Worm (Caenorhabditis elegans) whole organism, L2 larva: Measurements from ENCODE around the gene R160.10.

ENCODE experiments used
- F13H6.1 ChIP-seq: sonication (generic microtip); optimal IDR thresholded peaks from 2 replicates; lab custom pipeline; 2016; ENCODE audit warnings: missing genetic modification characterization, missing compliant biosample characterization
- Y55F3AM.14 ChIP-seq: fragments of 200-800 bp; sonication (Bioruptor generic); optimal IDR thresholded peaks from 2 replicates; lab custom pipeline; 2018; ENCODE audit warnings: mild to moderate bottlenecking, missing genetic modification characterization, missing compliant biosample characterization
- ZK546.5 ChIP-seq: sonication (generic microtip); optimal IDR thresholded peaks from 2 replicates; lab custom pipeline; 2017; ENCODE audit warnings: missing biosample characterization, missing genetic modification characterization
- alr-1 ChIP-seq: fragments of 150-350 bp; optimal IDR thresholded peaks from 2 replicates; lab custom pipeline; 2014; ENCODE audit warnings: missing biosample characterization, missing genetic modification characterization
- ama-1 ChIP-seq: fragments of 150-350 bp; optimal IDR thresholded peaks from 2 replicates; lab custom pipeline; 2018; ENCODE audit warnings: inconsistent platforms
- ceh-16 ChIP-seq: fragments of 150-350 bp; optimal IDR thresholded peaks from 2 replicates; lab custom pipeline; 2014; ENCODE audit warnings: missing biosample characterization, missing genetic modification characterization
- ceh-82 ChIP-seq: fragments of 150-350 bp; optimal IDR thresholded peaks from 2 replicates; lab custom pipeline; 2014; ENCODE audit warnings: missing biosample characterization, missing genetic modification characterization
- crh-2 ChIP-seq: sonication (generic microtip); optimal IDR thresholded peaks from 2 replicates; lab custom pipeline; 2017; ENCODE audit warnings: missing biosample characterization, missing genetic modification characterization
- dmd-4 ChIP-seq: sonication (generic microtip); optimal IDR thresholded peaks from 2 replicates; lab custom pipeline; 2017; ENCODE audit warnings: missing biosample characterization, missing genetic modification characterization
- egl-27 ChIP-seq: sonication (generic microtip); optimal IDR thresholded peaks from 3 replicates; lab custom pipeline; 2017; ENCODE audit warnings: missing biosample characterization, missing genetic modification reagents, missing genetic modification characterization
- elt-1 ChIP-seq: fragments of 150-350 bp; optimal IDR thresholded peaks from 2 replicates; lab custom pipeline; 2014; ENCODE audit warnings: missing biosample characterization, missing genetic modification characterization
- elt-3 ChIP-seq: sonication (generic microtip); optimal IDR thresholded peaks from 2 replicates; lab custom pipeline; 2017; ENCODE audit warnings: missing biosample characterization, missing genetic modification characterization
- fos-1 ChIP-seq: fragments of 150-350 bp; optimal IDR thresholded peaks from 2 replicates; lab custom pipeline; 2014; ENCODE audit warnings: missing biosample characterization, missing genetic modification characterization
- gmeb-1 ChIP-seq: fragments of 150-350 bp; optimal IDR thresholded peaks from 2 replicates; lab custom pipeline; 2014; ENCODE audit warnings: missing biosample characterization, missing genetic modification characterization
- lin-11 ChIP-seq: fragments of 150-350 bp; sonication (generic microtip); optimal IDR thresholded peaks from 2 replicates; lab custom pipeline; 2014; ENCODE audit warnings: missing biosample characterization, missing genetic modification characterization, inconsistent platforms, mixed read lengths
- lin-13 ChIP-seq: fragments of 150-350 bp; optimal IDR thresholded peaks from 2 replicates; lab custom pipeline; 2014; ENCODE audit warnings: missing biosample characterization, missing genetic modification reagents, missing genetic modification characterization
- lin-39 ChIP-seq: fragments of 150-350 bp; optimal IDR thresholded peaks from 2 replicates; lab custom pipeline; 2014; ENCODE audit warnings: missing biosample characterization, missing genetic modification reagents, missing genetic modification characterization
- mbf-1 ChIP-seq: sonication (generic microtip); optimal IDR thresholded peaks from 2 replicates; lab custom pipeline; 2017; ENCODE audit warnings: missing biosample characterization, missing genetic modification characterization
- nhr-10 ChIP-seq: sonication (generic microtip); optimal IDR thresholded peaks from 2 replicates; lab custom pipeline; 2017; ENCODE audit warnings: missing biosample characterization, missing genetic modification characterization
- nhr-11 ChIP-seq: fragments of 150-350 bp; optimal IDR thresholded peaks from 2 replicates; lab custom pipeline; 2014; ENCODE audit warnings: missing biosample characterization, missing genetic modification characterization
- nhr-21 ChIP-seq: fragments of 150-350 bp; optimal IDR thresholded peaks from 2 replicates; lab custom pipeline; 2014; ENCODE audit warnings: missing biosample characterization, missing genetic modification characterization
- nhr-23 ChIP-seq: fragments of 150-350 bp; optimal IDR thresholded peaks from 2 replicates; lab custom pipeline; 2014; ENCODE audit warnings: missing biosample characterization, missing genetic modification reagents, missing genetic modification characterization
- nhr-25 ChIP-seq: fragments of 150-350 bp; sonication (generic microtip); optimal IDR thresholded peaks from 3 replicates; lab custom pipeline; 2014; ENCODE audit warnings: missing biosample characterization, missing genetic modification characterization
- nhr-6 ChIP-seq: fragments of 150-350 bp; optimal IDR thresholded peaks from 2 replicates; lab custom pipeline; 2014; ENCODE audit warnings: missing biosample characterization, missing genetic modification characterization
- nhr-77 ChIP-seq: fragments of 150-350 bp; optimal IDR thresholded peaks from 2 replicates; lab custom pipeline; 2014; ENCODE audit warnings: missing biosample characterization, missing genetic modification characterization
- peb-1 ChIP-seq: fragments of 150-350 bp; optimal IDR thresholded peaks from 2 replicates; lab custom pipeline; 2014; ENCODE audit warnings: missing biosample characterization, missing genetic modification characterization
- skn-1 ChIP-seq: sonication (generic microtip); optimal IDR thresholded peaks from 2 replicates; lab custom pipeline; 2017; ENCODE audit warnings: missing biosample characterization, missing genetic modification characterization
- sma-3 ChIP-seq: sonication (generic microtip); optimal IDR thresholded peaks from 2 replicates; lab custom pipeline; 2016; ENCODE audit warnings: missing genetic modification reagents, missing genetic modification characterization, missing compliant biosample characterization
- sma-9 ChIP-seq, 2 experiments: fragments of 150-350 bp in 1 of 2; sonication (generic microtip) in 1 of 2; optimal IDR thresholded peaks; 2 replicates each; lab custom pipeline; 2014 to 2016; ENCODE audit warnings: missing genetic modification characterization in 2 of 2, mild to moderate bottlenecking in 1 of 2, missing biosample characterization in 1 of 2, missing compliant biosample characterization in 1 of 2, missing genetic modification reagents in 1 of 2, moderate library complexity in 1 of 2
- snpc-4 ChIP-seq: fragments of 150-350 bp; optimal IDR thresholded peaks from 2 replicates; lab custom pipeline; 2014; ENCODE audit warnings: missing biosample characterization, missing genetic modification characterization
- unc-39 ChIP-seq: fragments of 150-350 bp; optimal IDR thresholded peaks from 2 replicates; lab custom pipeline; 2014; ENCODE audit warnings: missing biosample characterization, missing genetic modification characterization
- unc-55 ChIP-seq: fragments of 150-350 bp; sonication (generic microtip); optimal IDR thresholded peaks from 3 replicates; lab custom pipeline; 2014; ENCODE audit warnings: missing biosample characterization, missing genetic modification reagents, missing genetic modification characterization
- unc-62 ChIP-seq: fragments of 150-350 bp; optimal IDR thresholded peaks from 2 replicates; lab custom pipeline; 2014; ENCODE audit warnings: missing biosample characterization, missing genetic modification reagents, missing genetic modification characterization
- ztf-1 ChIP-seq: fragments of 200-800 bp; sonication (Bioruptor generic); conservative IDR thresholded peaks from 2 replicates; pipeline ENCODE4 v1.3.6; 2022; ENCODE audit warnings: missing genetic modification characterization, missing compliant biosample characterization
- ztf-11 ChIP-seq: sonication (generic microtip); optimal IDR thresholded peaks from 2 replicates; lab custom pipeline; 2017; ENCODE audit warnings: missing biosample characterization, missing genetic modification characterization
- ztf-4 ChIP-seq: fragments of 150-350 bp; optimal IDR thresholded peaks from 2 replicates; lab custom pipeline; 2014; ENCODE audit warnings: missing biosample characterization, missing genetic modification characterization

R160.10 gene

ce11 chrX:4359030-4359429 lies 8.3 kb downstream of the R160.10 start:
- TF ChIP-seq elt-3 (no peak), dmd-4 (no peak), nhr-25 (tag; lab: Kevin White, UChicago) (no peak), lin-13 (GFP tag; lab: Kevin White, UChicago) (no peak)

ce11 chrX:4357467-4357866 lies 9.8 kb downstream of the R160.10 start, which contains the start of gene F14H12.6:
TSS of gene F14H12.6 (minus strand) at chrX:4357567.
- TF ChIP-seq nhr-77 (tag; lab: Kevin White, UChicago) (no peak), elt-1 (tag; lab: Kevin White, UChicago) (no peak), snpc-4 (tag; lab: Kevin White, UChicago) (no peak), lin-39 (no peak), ztf-4 (no peak), ztf-1 (GFP tag; lab: Robert Waterston, UW) (no peak), unc-39 (tag; lab: Kevin White, UChicago) (no peak), unc-62 (GFP tag; lab: Kevin White, UChicago) (no peak), ceh-82 (tag; lab: Kevin White, UChicago) (no peak), nhr-23 (tag; lab: Kevin White, UChicago) (no peak), ztf-11 (tag; lab: Kevin White, UChicago) (no peak), nhr-10 (tag; lab: Kevin White, UChicago) (no peak)

ce11 chrX:4353318-4353717 lies 14.0 kb downstream of the R160.10 start, which contains the start of gene col-165:
TSS of gene col-165 (plus strand) at chrX:4353618.
- no peak for TF ChIP-seq ceh-16 (tag; lab: Kevin White, UChicago)
- no peak for TF ChIP-seq lin-13 (GFP tag; lab: Kevin White, UChicago)
- no peak for TF ChIP-seq crh-2
- no peak for TF ChIP-seq F13H6.1 (tag; lab: Kevin White, UChicago)
- TF ChIP-seq skn-1: no peak
- TF ChIP-seq sma-3: no peak
- TF ChIP-seq nhr-6 (tag; lab: Kevin White, UChicago): no peak
- no peak for TF ChIP-seq ztf-1 (GFP tag; lab: Robert Waterston, UW)
- no peak for TF ChIP-seq ama-1 (lab: Kevin White, UChicago)
- no peak for TF ChIP-seq elt-1 (tag; lab: Kevin White, UChicago)

DNA sequence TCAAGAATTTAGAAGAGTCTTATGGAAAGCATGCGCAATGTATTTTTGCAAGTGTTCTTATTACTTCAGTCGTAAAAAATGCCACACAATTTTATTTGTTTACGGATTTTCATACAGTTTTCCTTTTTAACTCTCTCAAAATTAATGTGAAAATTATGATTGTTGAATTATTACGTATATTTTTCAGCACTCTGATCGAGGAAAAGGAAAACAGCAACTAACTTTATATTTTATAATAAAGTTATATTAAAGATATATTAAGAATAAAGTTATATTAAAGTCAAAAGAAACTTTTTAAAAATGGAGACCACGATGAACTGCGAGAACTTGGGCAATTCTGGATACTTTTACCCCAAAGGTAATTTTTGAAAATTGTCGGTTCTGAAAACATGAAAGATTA lies 17.1 kb downstream of the R160.10 start, which contains the start of gene F14H12.2:
F14H12.2 (plus strand) TSS at position 301 of the 400 bp plus-strand sequence.
- TF ChIP-seq mbf-1 (no peak), egl-27 (no peak), fos-1 (no peak), ztf-11 (tag; lab: Kevin White, UChicago) (no peak), nhr-21 (tag; lab: Kevin White, UChicago) (no peak), ama-1 (lab: Kevin White, UChicago) (no peak)

DNA sequence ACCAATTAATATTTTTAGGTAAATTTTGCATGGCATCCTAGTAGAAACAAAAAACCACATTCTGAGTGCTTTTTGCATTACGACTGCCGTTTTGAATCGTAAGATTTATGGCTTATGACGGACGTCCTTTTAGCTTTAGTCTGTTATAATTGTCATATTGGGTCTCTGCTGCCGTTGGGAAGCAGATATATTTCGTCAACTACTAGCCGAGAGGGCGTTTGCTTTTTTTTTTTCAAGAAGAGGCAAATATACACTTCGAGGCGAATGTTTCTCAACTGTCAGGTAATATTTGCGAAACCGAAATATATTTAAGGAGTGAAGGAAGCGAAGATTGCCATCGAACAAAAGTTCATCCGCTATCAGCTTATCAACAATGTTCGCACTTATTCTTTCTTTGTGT lies 23.4 kb downstream of the R160.10 start, which contains the start of gene F14H12.3:
F14H12.3 (plus strand) TSS at position 301 of the 400 bp plus-strand sequence.
- TF ChIP-seq sma-9 (GFP tag; optimal IDR thresholded peaks at IDR 0.05; lab: Kevin White, UChicago) (no peak), sma-9 (tag; optimal IDR thresholded peaks at IDR 0.05; lab: Kevin White, UChicago) (no peak), lin-11 (tag; lab: Kevin White, UChicago) (no peak), alr-1 (tag; lab: Kevin White, UChicago) (no peak), ZK546.5 (tag; lab: Kevin White, UChicago) (no peak), nhr-77 (tag; lab: Kevin White, UChicago) (no peak), nhr-6 (tag; lab: Kevin White, UChicago) (no peak), gmeb-1 (no peak), peb-1 (tag; lab: Kevin White, UChicago) (no peak), Y55F3AM.14 (GFP tag; lab: Kevin White, UChicago) (no peak), ztf-1 (GFP tag; lab: Robert Waterston, UW) (no peak), ceh-82 (tag; lab: Kevin White, UChicago) (no peak), skn-1 (no peak), nhr-11 (tag; lab: Kevin White, UChicago) (no peak), crh-2 (no peak), unc-55 (GFP tag; lab: Kevin White, UChicago) (no peak), elt-1 (tag; lab: Kevin White, UChicago) (no peak), ztf-4 (no peak)
